Worm (Caenorhabditis elegans) whole organism, L4 larva: Measurements from ENCODE around the gene F57F5.3.

ENCODE experiments used
- F10B5.3 ChIP-seq: sonication (generic microtip); optimal IDR thresholded peaks from 2 replicates; lab custom pipeline; 2016; ENCODE audit warnings: mild to moderate bottlenecking, missing genetic modification characterization, missing compliant biosample characterization
- F44E2.7 ChIP-seq: fragments of 200-800 bp; sonication (Bioruptor generic); IDR thresholded peaks from 2 replicates; pipeline ENCODE4 v2.1.2; 2022; ENCODE audit warnings: missing genetic modification characterization, missing compliant biosample characterization
- F49E8.2 ChIP-seq: sonication (generic microtip); optimal IDR thresholded peaks from 2 replicates; lab custom pipeline; 2016; ENCODE audit warnings: missing compliant biosample characterization, mild to moderate bottlenecking, missing genetic modification characterization, borderline replicate concordance
- R02D3.7 ChIP-seq: fragments of 150-350 bp; sonication (generic microtip); optimal IDR thresholded peaks from 3 replicates; lab custom pipeline; 2014; ENCODE audit warnings: missing biosample characterization, missing genetic modification characterization
- T20F7.1 ChIP-seq: fragments of 200-800 bp; sonication (Bioruptor generic); optimal IDR thresholded peaks from 2 replicates; lab custom pipeline; 2018; ENCODE audit warnings: mild to moderate bottlenecking, missing genetic modification characterization, missing compliant biosample characterization
- T26A8.4 ChIP-seq: fragments of 200-800 bp; sonication (Bioruptor generic); IDR thresholded peaks from 2 replicates; pipeline ENCODE4 v1.3.6; 2022; ENCODE audit warnings: missing genetic modification characterization, missing compliant biosample characterization
- Y105C5A.15 ChIP-seq: fragments of 200-800 bp; sonication (Bioruptor generic); IDR thresholded peaks from 2 replicates; pipeline ENCODE4 v1.3.6; 2022; ENCODE audit warnings: missing genetic modification characterization, missing compliant biosample characterization
- Y48G9A.11 ChIP-seq: fragments of 200-800 bp; sonication (Bioruptor generic); IDR thresholded peaks from 2 replicates; pipeline ENCODE4 v1.3.6; 2022; ENCODE audit warnings: missing genetic modification reagents, missing genetic modification characterization, missing compliant biosample characterization
- ZK546.5 ChIP-seq, 2 experiments: sonication (generic microtip); optimal IDR thresholded peaks; 2 replicates each; lab custom pipeline; 2017; ENCODE audit warnings: missing biosample characterization in 2 of 2, missing genetic modification characterization in 2 of 2
- aha-1 ChIP-seq: fragments of 150-350 bp; peaks from one replicate; lab custom pipeline; 2014; ENCODE audit warnings: missing biosample characterization, missing genetic modification characterization
- aly-2 ChIP-seq: sonication (generic microtip); optimal IDR thresholded peaks from 2 replicates; lab custom pipeline; 2018; ENCODE audit warnings: missing biosample characterization, missing genetic modification characterization
- ceh-20 ChIP-seq: fragments of 200-800 bp; sonication (Bioruptor generic); IDR thresholded peaks from 2 replicates; pipeline ENCODE4 v1.3.6; 2022; ENCODE audit warnings: missing genetic modification reagents, missing genetic modification characterization, missing compliant biosample characterization
- ceh-28 ChIP-seq: fragments of 150-350 bp; optimal IDR thresholded peaks from 2 replicates; lab custom pipeline; 2014; ENCODE audit warnings: missing biosample characterization, missing genetic modification reagents, missing genetic modification characterization
- ceh-62 ChIP-seq: sonication (generic microtip); optimal IDR thresholded peaks from 2 replicates; lab custom pipeline; 2017; ENCODE audit warnings: missing biosample characterization, missing genetic modification characterization
- daf-12 ChIP-seq: fragments of 150-350 bp; optimal IDR thresholded peaks from 2 replicates; lab custom pipeline; 2014; ENCODE audit warnings: missing biosample characterization, missing genetic modification reagents, missing genetic modification characterization
- dmd-6 ChIP-seq: fragments of 200-800 bp; sonication (Bioruptor generic); IDR thresholded peaks from 2 replicates; pipeline ENCODE4 v1.3.6; 2022; ENCODE audit warnings: missing genetic modification reagents, missing genetic modification characterization, missing compliant biosample characterization
- egl-27 ChIP-seq: sonication (generic microtip); optimal IDR thresholded peaks from 3 replicates; lab custom pipeline; 2017; ENCODE audit warnings: missing biosample characterization, missing genetic modification reagents, missing genetic modification characterization
- egl-43 ChIP-seq: fragments of 200-800 bp; sonication (Bioruptor generic); IDR thresholded peaks from 2 replicates; pipeline ENCODE4 v1.3.6; 2022; ENCODE audit warnings: missing genetic modification reagents, missing genetic modification characterization, missing compliant biosample characterization
- fkh-10 ChIP-seq: fragments of 150-350 bp; optimal IDR thresholded peaks from 2 replicates; lab custom pipeline; 2014; ENCODE audit warnings: missing biosample characterization, missing genetic modification reagents, missing genetic modification characterization
- hlh-30 ChIP-seq: sonication (generic microtip); optimal IDR thresholded peaks from 2 replicates; lab custom pipeline; 2017; ENCODE audit warnings: antibody characterized with exemption, mild to moderate bottlenecking, missing genetic modification characterization, missing compliant biosample characterization; ENCODE audit not compliant: insufficient read depth
- hmg-1.1 ChIP-seq: fragments of 200-800 bp; sonication (Bioruptor generic); IDR thresholded peaks from 2 replicates; pipeline ENCODE4 v1.3.6; 2022; ENCODE audit warnings: missing genetic modification reagents, missing genetic modification characterization, missing compliant biosample characterization
- jun-1 ChIP-seq: fragments of 150-350 bp; optimal IDR thresholded peaks from 2 replicates; lab custom pipeline; 2014; ENCODE audit warnings: missing biosample characterization, missing genetic modification reagents, missing genetic modification characterization
- lim-7 ChIP-seq: fragments of 200-800 bp; sonication (Bioruptor generic); IDR thresholded peaks from 2 replicates; pipeline ENCODE4 v1.3.6; 2022; ENCODE audit warnings: missing genetic modification characterization, missing compliant biosample characterization
- lin-15B ChIP-seq: fragments of 150-350 bp; sonication (generic microtip); optimal IDR thresholded peaks from 3 replicates; lab custom pipeline; 2014; ENCODE audit warnings: missing biosample characterization, missing genetic modification characterization
- lin-38 ChIP-seq: fragments of 200-800 bp; sonication (Bioruptor generic); IDR thresholded peaks from 2 replicates; pipeline ENCODE4 v1.3.6; 2022; ENCODE audit warnings: missing genetic modification reagents, missing genetic modification characterization, missing compliant biosample characterization
- lir-3 ChIP-seq: sonication (generic microtip); optimal IDR thresholded peaks from 2 replicates; lab custom pipeline; 2016; ENCODE audit warnings: mild to moderate bottlenecking, missing genetic modification characterization, missing compliant biosample characterization
- lsy-2 ChIP-seq, 2 experiments: fragments of 150-350 bp in 1 of 2; sonication (generic microtip) in 1 of 2; optimal IDR thresholded peaks; 2 replicates each; lab custom pipeline; 2014 to 2017; ENCODE audit warnings: missing biosample characterization in 2 of 2, missing genetic modification characterization in 2 of 2
- madf-9 ChIP-seq: fragments of 200-800 bp; sonication (Bioruptor generic); conservative IDR thresholded peaks from 2 replicates; pipeline ENCODE4 v1.3.6; 2022; ENCODE audit warnings: missing genetic modification reagents, missing genetic modification characterization, missing compliant biosample characterization
- mes-2 ChIP-seq: sonication (generic microtip); optimal IDR thresholded peaks from 2 replicates; lab custom pipeline; 2016; ENCODE audit warnings: missing genotype, mild to moderate bottlenecking, missing genetic modification characterization, missing compliant biosample characterization; ENCODE audit not compliant: poor library complexity, severe bottlenecking
- mxl-3 ChIP-seq: fragments of 200-800 bp; sonication (Bioruptor generic); optimal IDR thresholded peaks from 2 replicates; lab custom pipeline; 2018; ENCODE audit warnings: mild to moderate bottlenecking, missing genetic modification characterization, missing compliant biosample characterization
- nhr-237 ChIP-seq: sonication (generic microtip); optimal IDR thresholded peaks from 2 replicates; lab custom pipeline; 2017; ENCODE audit warnings: missing biosample characterization, missing genetic modification characterization
- nhr-28 ChIP-seq: fragments of 150-350 bp; optimal IDR thresholded peaks from 2 replicates; lab custom pipeline; 2014; ENCODE audit warnings: missing biosample characterization, missing genetic modification characterization
- nhr-41 ChIP-seq: fragments of 200-800 bp; sonication (Bioruptor generic); IDR thresholded peaks from 2 replicates; pipeline ENCODE4 v1.3.6; 2022; ENCODE audit warnings: missing genetic modification reagents, missing genetic modification characterization, missing compliant biosample characterization
- nhr-6 ChIP-seq: fragments of 150-350 bp; optimal IDR thresholded peaks from 2 replicates; lab custom pipeline; 2014; ENCODE audit warnings: missing biosample characterization, missing genetic modification characterization
- nhr-76 ChIP-seq: fragments of 150-350 bp; optimal IDR thresholded peaks from 2 replicates; lab custom pipeline; 2014; ENCODE audit warnings: missing biosample characterization, missing genetic modification characterization
- set-16 ChIP-seq: fragments of 200-800 bp; sonication (Bioruptor generic); IDR thresholded peaks from 2 replicates; pipeline ENCODE4 v1.3.6; 2022; ENCODE audit warnings: missing genetic modification reagents, missing genetic modification characterization, missing compliant biosample characterization
- spr-1 ChIP-seq: sonication (generic microtip); optimal IDR thresholded peaks from 2 replicates; lab custom pipeline; 2016; ENCODE audit warnings: mild to moderate bottlenecking, missing genetic modification characterization, missing compliant biosample characterization
- tra-1 ChIP-seq: fragments of 200-800 bp; sonication (Bioruptor generic); IDR thresholded peaks from 2 replicates; pipeline ENCODE4 v1.3.6; 2022; ENCODE audit warnings: missing genetic modification reagents, missing genetic modification characterization, missing compliant biosample characterization
- unc-130 ChIP-seq: sonication (generic microtip); optimal IDR thresholded peaks from 2 replicates; lab custom pipeline; 2016; ENCODE audit warnings: missing genetic modification reagents, missing genetic modification characterization, missing compliant biosample characterization
- unc-62 ChIP-seq, 3 experiments: fragments of 150-350 bp in 1 of 3; sonication (generic microtip); optimal IDR thresholded peaks in 2 of 3; peaks in 1 of 3; 1 replicate in 1 of 3; 2 replicates in 2 of 3; lab custom pipeline; 2014 to 2017; ENCODE audit warnings: missing biosample characterization in 3 of 3, missing genetic modification characterization in 3 of 3, missing genetic modification reagents in 3 of 3, missing genotype in 1 of 3
- vab-7 ChIP-seq: fragments of 200-800 bp; sonication (Bioruptor generic); IDR thresholded peaks from 2 replicates; pipeline ENCODE4 v1.3.6; 2022; ENCODE audit warnings: missing genetic modification reagents, missing genetic modification characterization, missing compliant biosample characterization
- zfp-3 ChIP-seq: fragments of 200-800 bp; sonication (Bioruptor generic); conservative IDR thresholded peaks from 2 replicates; pipeline ENCODE4 v1.3.6; 2022; ENCODE audit warnings: missing genetic modification reagents, missing genetic modification characterization, missing compliant biosample characterization
- zip-11 ChIP-seq: fragments of 200-800 bp; sonication (Bioruptor generic); IDR thresholded peaks from 2 replicates; pipeline ENCODE4 v1.3.6; 2022; ENCODE audit warnings: missing genetic modification characterization, missing compliant biosample characterization

F57F5.3 gene

DNA sequence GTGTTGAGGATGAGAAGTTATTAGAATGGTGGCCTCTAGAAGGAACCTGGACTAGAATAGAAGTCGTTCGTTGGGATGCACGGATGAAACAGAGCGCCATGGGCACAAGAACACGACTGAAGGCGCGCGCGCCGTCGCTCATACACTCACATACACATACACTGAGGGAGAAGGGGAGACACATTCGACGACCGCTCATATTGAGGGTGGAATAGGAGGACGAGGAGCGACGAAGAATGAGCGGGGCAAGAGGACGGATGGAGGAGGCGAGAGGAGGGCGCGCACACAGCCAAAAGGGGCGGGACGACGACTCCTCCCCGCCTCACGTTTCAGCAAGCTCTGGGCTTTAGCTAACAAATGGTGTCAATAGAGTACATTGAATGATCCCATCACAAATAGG is 32.4 kb upstream of the F57F5.3 start (continued):
- TF ChIP-seq F49E8.2 (tag; lab: Kevin White, UChicago) (no peak), zfp-3 (no peak), Y105C5A.15 (GFP tag; lab: Robert Waterston, UW) (no peak), ZK546.5 (tag; optimal IDR thresholded peaks at IDR 0.05; lab: Kevin White, UChicago) (no peak), mes-2 (tag; lab: Kevin White, UChicago) (peak; percentile 51), aly-2 (tag; lab: Kevin White, UChicago) (no peak), tra-1 (no peak), zip-11 (GFP tag; lab: Robert Waterston, UW) (no peak), set-16 (peak; percentile 88), nhr-6 (tag; lab: Kevin White, UChicago) (peak; percentile 25), F44E2.7 (no peak), daf-12 (tag; lab: Kevin White, UChicago) (no peak), nhr-41 (GFP tag; lab: Robert Waterston, UW) (no peak), fkh-10 (no peak), ceh-28 (tag; lab: Kevin White, UChicago) (no peak), hlh-30 (tag; lab: Kevin White, UChicago) (peak; percentile 31), Y48G9A.11 (GFP tag; lab: Robert Waterston, UW) (no peak), lin-15B (tag; lab: Kevin White, UChicago) (no peak), madf-9 (GFP tag; lab: Robert Waterston, UW) (no peak), nhr-28 (tag; lab: Kevin White, UChicago) (no peak), lin-38 (GFP tag; lab: Robert Waterston, UW) (peak; percentile 28; the same call in 1 of the 2 replicates), ceh-20 (GFP tag; lab: Robert Waterston, UW) (no peak), egl-27 (tag; lab: Kevin White, UChicago) (no peak), F10B5.3 (tag; lab: Kevin White, UChicago) (no peak), T26A8.4 (no peak), nhr-76 (tag; lab: Kevin White, UChicago) (no peak), nhr-237 (tag; lab: Kevin White, UChicago) (no peak), vab-7 (GFP tag; lab: Robert Waterston, UW) (no peak), T20F7.1 (GFP tag; lab: Kevin White, UChicago) (no peak), dmd-6 (GFP tag; lab: Robert Waterston, UW) (no peak), ceh-62 (tag; lab: Kevin White, UChicago) (no peak), egl-43 (peak; percentile 50; the same call in 1 of the 2 replicates), lir-3 (no peak), lim-7 (GFP tag; lab: Robert Waterston, UW) (no peak)

DNA sequence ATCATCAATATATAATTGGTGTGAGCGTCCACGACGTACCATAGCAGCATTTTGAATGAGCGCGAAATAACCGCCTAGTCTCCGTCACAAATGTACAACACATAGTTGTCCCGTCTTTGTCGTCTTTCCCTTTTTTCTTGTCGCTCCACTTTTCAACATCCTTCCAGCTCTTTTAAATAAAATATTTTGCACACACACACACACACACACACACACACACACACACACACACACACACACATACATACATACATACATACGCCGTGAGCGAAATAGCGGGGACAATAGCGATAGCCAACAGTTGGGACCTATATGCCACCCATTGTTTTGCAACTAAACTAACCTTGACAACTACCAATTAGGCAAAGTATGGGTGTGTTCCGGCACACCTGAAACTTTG is 31.9 kb upstream of the F57F5.3 start:
- TF ChIP-seq jun-1 (tag; lab: Kevin White, UChicago), result no peak
- TF ChIP-seq lin-38 (GFP tag; lab: Robert Waterston, UW), result no peak
- TF ChIP-seq ZK546.5 (tag; optimal IDR thresholded peaks at IDR 0.05; lab: Kevin White, UChicago), result no peak
- TF ChIP-seq lsy-2 (tag; optimal IDR thresholded peaks at IDR 0.05; lab: Kevin White, UChicago), result peak in 1 of 2 experiments; percentile 20
- no peak for TF ChIP-seq mxl-3 (GFP tag; lab: Kevin White, UChicago)
- peak; percentile 33 for TF ChIP-seq mes-2 (tag; lab: Kevin White, UChicago)
- TF ChIP-seq aha-1 (tag; lab: Kevin White, UChicago), result peak; percentile 63
- no peak for TF ChIP-seq hmg-1.1 (GFP tag; lab: Robert Waterston, UW)
- no peak for TF ChIP-seq ceh-20 (GFP tag; lab: Robert Waterston, UW)

DNA sequence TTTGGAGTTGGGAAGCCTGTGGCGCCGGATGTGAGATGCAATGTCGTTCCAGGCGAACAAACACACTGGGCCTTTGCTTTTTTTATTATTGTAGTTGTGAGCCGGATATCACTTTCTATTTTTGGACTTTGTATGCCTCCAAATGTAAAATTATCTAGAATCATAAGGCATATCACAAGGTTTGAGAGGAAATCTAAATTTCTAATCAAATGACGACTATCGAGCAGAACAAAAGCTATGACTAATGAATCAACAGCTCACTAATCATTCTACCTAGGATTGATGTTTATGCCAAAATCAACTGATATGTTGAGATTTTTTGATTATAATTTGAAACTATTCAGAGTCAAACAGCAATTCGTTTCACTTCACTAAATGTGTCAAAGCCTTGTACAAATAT is 31.5 kb upstream of the F57F5.3 start:
- peak in 1 of 2 experiments; percentile 64 for TF ChIP-seq unc-62 (GFP tag; optimal IDR thresholded peaks at IDR 0.05 in 1 of 2; lab: Kevin White, UChicago)
- no peak for TF ChIP-seq unc-62 (tag; optimal IDR thresholded peaks at IDR 0.05; lab: Kevin White, UChicago)
- no peak for TF ChIP-seq unc-130 (GFP tag; lab: Kevin White, UChicago)
- no peak for TF ChIP-seq tra-1
- no peak for TF ChIP-seq vab-7 (GFP tag; lab: Robert Waterston, UW)
- TF ChIP-seq R02D3.7 (tag; lab: Kevin White, UChicago), result no peak
- TF ChIP-seq hlh-30 (tag; lab: Kevin White, UChicago), result no peak
- no peak for TF ChIP-seq spr-1 (tag; lab: Kevin White, UChicago)
